Fruit fly (Drosophila melanogaster) whole organism, embryonic: Measurements from ENCODE around the gene CG33098.

Experiments
- bab2 ChIP-seq: fragments of 200-800 bp; sonication (Bioruptor generic); optimal IDR thresholded peaks from 2 replicates; lab custom pipeline; 2016; ENCODE audit warnings: missing biosample characterization, missing genetic modification characterization
- mld ChIP-seq: fragments of 200-800 bp; sonication (Bioruptor generic); IDR thresholded peaks from 3 replicates; pipeline ENCODE4 v1.3.6; 2022; ENCODE audit warnings: missing biosample characterization, missing genetic modification characterization; ENCODE audit not compliant: partially characterized antibody

dm6 chr3R:12379708-12380107 is 7.3 kb upstream of the CG33098 start, which contains the start of gene GstD8:
- TF ChIP-seq bab2 (GFP tag; lab: Kevin White, UChicago), result no peak
- no peak for TF ChIP-seq mld (GFP tag; lab: Robert Waterston, UW)
